Fruit fly (Drosophila melanogaster): Measurements from ENCODE around the gene CG9921.

Gene CG9921

DNA sequence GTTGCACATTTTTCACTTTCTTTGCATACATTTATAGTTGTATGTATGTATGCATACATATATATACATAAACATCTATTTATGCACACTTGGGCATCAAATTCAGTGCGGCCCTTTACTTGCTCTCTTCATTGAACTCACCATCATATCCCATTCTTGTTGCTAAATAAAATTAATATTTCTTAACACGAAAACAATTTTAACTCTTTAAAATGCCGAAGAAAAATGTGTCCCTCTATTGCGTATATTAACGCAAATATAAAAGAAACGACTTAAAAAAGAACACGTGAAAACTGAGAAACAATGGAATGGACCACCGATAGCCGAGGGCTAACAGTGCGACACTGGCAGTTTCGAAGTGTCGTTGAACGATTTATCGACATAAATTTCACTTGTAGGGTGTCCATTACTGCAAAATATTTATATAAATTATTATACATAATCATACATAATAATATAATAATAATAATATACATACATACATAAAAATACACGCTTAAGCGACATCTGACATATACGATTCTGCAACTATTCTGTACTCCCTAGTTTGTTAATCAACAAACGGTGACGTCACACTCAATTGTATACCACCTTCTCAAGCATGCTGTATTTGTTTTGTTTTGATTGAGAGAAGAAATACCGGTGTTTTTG is 25.4 kb upstream of the CG9921 start, which contains the start of the genes U2af50 and PIG-Q (continued):
- peak; percentile 84 for TF ChIP-seq CG18476 (GFP tag; optimal IDR thresholded peaks at IDR 0.05)
- TF ChIP-seq hth (optimal IDR thresholded peaks at IDR 0.05), result no peak
- peak; percentile 16 for TF ChIP-seq Mes4 (GFP tag; optimal IDR thresholded peaks at IDR 0.05)
- no peak for TF ChIP-seq CG11456 (GFP tag; IDR thresholded peaks at IDR 0.05)
- TF ChIP-seq stc (GFP tag; IDR thresholded peaks at IDR 0.05), result no peak; the same call in 1 of the 2 replicates
- peak; percentile 84 for TF ChIP-seq Max (GFP tag; optimal IDR thresholded peaks at IDR 0.05)
- TF ChIP-seq sisA (GFP tag; IDR thresholded peaks at IDR 0.05), result peak; percentile 93; the same call in 1 of the 2 replicates
- peak; percentile 93; the same call in 2 of the 3 replicates for TF ChIP-seq so (GFP tag; IDR thresholded peaks at IDR 0.05)
- no peak for TF ChIP-seq emc (GFP tag; optimal IDR thresholded peaks at IDR 0.05)
- peak; percentile 69 for TF ChIP-seq kay (GFP tag; optimal IDR thresholded peaks at IDR 0.05)
- TF ChIP-seq Atf3 (GFP tag; optimal IDR thresholded peaks at IDR 0.05), result peak; percentile 51
- peak; percentile 89 for TF ChIP-seq caup (GFP tag; optimal IDR thresholded peaks at IDR 0.05; ENCODE audit: severe bottlenecking)
- peak; percentile 90 for TF ChIP-seq CG9437 (GFP tag; optimal IDR thresholded peaks at IDR 0.05)
- TF ChIP-seq CG15073 (GFP tag; optimal IDR thresholded peaks at IDR 0.05), result peak; percentile 41
- TF ChIP-seq sd (tag; optimal IDR thresholded peaks at IDR 0.05), result peak; percentile 87
- peak; percentile 89 for TF ChIP-seq CG10543 (GFP tag; optimal IDR thresholded peaks at IDR 0.05)
- peak; percentile 91 for TF ChIP-seq CG33557 (GFP tag; optimal IDR thresholded peaks at IDR 0.05)
- peak; percentile 91 for TF ChIP-seq CG7372 (GFP tag; IDR thresholded peaks at IDR 0.05)
- no peak; the same call in 2 of the 4 replicates for TF ChIP-seq Gug (GFP tag; IDR thresholded peaks at IDR 0.05)
- TF ChIP-seq CG34224 (GFP tag; IDR thresholded peaks at IDR 0.05; ENCODE audit: partially characterized antibody), result no peak
- TF ChIP-seq CG4820 (GFP tag; optimal IDR thresholded peaks at IDR 0.05), result peak; percentile 86
- TF ChIP-seq Dip2 (GFP tag; IDR thresholded peaks at IDR 0.05), result no peak
- TF ChIP-seq CG7963 (GFP tag; IDR thresholded peaks at IDR 0.05; ENCODE audit: partially characterized antibody), result no peak
- TF ChIP-seq ap (GFP tag; IDR thresholded peaks at IDR 0.05), result peak; percentile 87; the same call in 1 of the 2 replicates
- TF ChIP-seq HLH54F (GFP tag; optimal IDR thresholded peaks at IDR 0.05), result peak; percentile 45
- no peak for TF ChIP-seq dimm (GFP tag; IDR thresholded peaks at IDR 0.05)
- TF ChIP-seq crp (GFP tag; optimal IDR thresholded peaks at IDR 0.05), result peak in 1 of 2 experiments; percentile 48
- peak; percentile 60 for TF ChIP-seq CG3838 (GFP tag; optimal IDR thresholded peaks at IDR 0.05)
- TF ChIP-seq Mrtf (GFP tag; IDR thresholded peaks at IDR 0.05), result no peak; the same call in 2 of the 3 replicates
- peak; percentile 40 for TF ChIP-seq gcm2 (GFP tag; optimal IDR thresholded peaks at IDR 0.05)
- peak; percentile 93 for TF ChIP-seq tgo (GFP tag; IDR thresholded peaks at IDR 0.05)
- no peak for TF ChIP-seq aop (GFP tag; IDR thresholded peaks at IDR 0.05)
- no peak for TF ChIP-seq br (optimal IDR thresholded peaks at IDR 0.05)
- peak; percentile 64; the same call in 1 of the 2 replicates for TF ChIP-seq bowl (GFP tag; IDR thresholded peaks at IDR 0.05)
- TF ChIP-seq pita (GFP tag; optimal IDR thresholded peaks at IDR 0.05), result no peak
- no peak for TF ChIP-seq CG10321 (GFP tag; IDR thresholded peaks at IDR 0.05)
- no peak for TF ChIP-seq Jarid2 (GFP tag; optimal IDR thresholded peaks at IDR 0.05)
- peak; percentile 97 for TF ChIP-seq nmo (GFP tag; optimal IDR thresholded peaks at IDR 0.05)
- TF ChIP-seq CG6654 (GFP tag; optimal IDR thresholded peaks at IDR 0.05), result peak; percentile 79
- TF ChIP-seq CG6254 (GFP tag; optimal IDR thresholded peaks at IDR 0.05), result peak; percentile 86
- TF ChIP-seq Bdp1 (GFP tag; optimal IDR thresholded peaks at IDR 0.05), result no peak
- TF ChIP-seq CG1832 (GFP tag; optimal IDR thresholded peaks at IDR 0.05), result no peak
- TF ChIP-seq CG9932 (GFP tag; IDR thresholded peaks at IDR 0.05), result peak; percentile 92
- TF ChIP-seq CG4328 (GFP tag; optimal IDR thresholded peaks at IDR 0.05), result peak; percentile 82
- TF ChIP-seq BtbVII (GFP tag; optimal IDR thresholded peaks at IDR 0.05), result peak; percentile 90
- TF ChIP-seq shn (GFP tag; optimal IDR thresholded peaks at IDR 0.05), result no peak
- peak; percentile 84 for TF ChIP-seq org-1 (GFP tag; optimal IDR thresholded peaks at IDR 0.05)
- TF ChIP-seq sens (GFP tag), result peak; percentile 96
- TF ChIP-seq sna (GFP tag; IDR thresholded peaks at IDR 0.05; ENCODE audit: partially characterized antibody), result no peak
- TF ChIP-seq CG6272 (GFP tag; IDR thresholded peaks at IDR 0.05), result no peak
- no peak for TF ChIP-seq h (optimal IDR thresholded peaks at IDR 0.05)
